Fruit fly (Drosophila melanogaster) S2 (cell line): Measurements from ENCODE around the gene Sf3b5.

ENCODE experiments used
- CG8478 ChIP-seq: fragments of >200 bp; optimal IDR thresholded peaks from 2 replicates; lab custom pipeline; 2018
- CTCF ChIP-seq, 2 experiments: fragments of >200 bp; optimal IDR thresholded peaks; 2 replicates each; lab custom pipeline; 2018

DNA sequence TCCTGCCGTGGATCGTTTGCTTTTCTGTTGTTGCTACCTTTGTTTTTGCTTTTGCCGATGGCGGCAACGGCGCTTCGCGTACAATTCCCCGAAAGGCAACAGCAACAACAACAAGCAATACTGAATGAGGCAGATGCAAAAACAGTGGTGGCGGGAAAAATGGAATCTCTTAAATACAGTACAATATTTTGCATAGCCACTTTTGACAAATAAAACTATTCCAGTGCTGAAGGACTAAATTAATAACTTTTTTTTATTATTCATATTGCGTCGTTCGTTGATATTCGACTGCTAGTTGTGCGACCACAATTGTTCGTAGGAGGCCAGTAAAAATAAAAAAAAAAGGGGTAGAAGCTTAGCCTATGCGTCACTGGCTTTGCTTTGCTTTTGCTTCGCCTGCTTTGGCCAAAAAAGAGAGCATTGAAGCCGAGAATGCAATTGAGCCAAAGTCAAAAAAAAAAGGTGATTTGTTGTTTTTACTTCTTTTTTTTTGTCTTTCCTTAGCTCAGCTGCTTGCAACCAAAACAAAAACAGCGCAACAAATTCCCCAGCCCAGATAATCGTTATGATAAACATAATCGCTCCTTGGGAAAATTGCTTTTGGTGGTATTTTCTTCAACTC lies 16.8 kb upstream of the Sf3b5 start:
- TF ChIP-seq CTCF (optimal IDR thresholded peaks at IDR 0.05; lab: Kevin White, UChicago), result no peak
- TF ChIP-seq CG8478 (lab: Kevin White, UChicago), result no peak
